Worm (Caenorhabditis elegans): ENCODE data around the gene Y59A8B.26.

Y59A8B.26 gene

ce11 chrV:17981732-17982131 is 28.9 kb downstream of the Y59A8B.26 start (continued):
- TF ChIP-seq nhr-48 (tag; optimal IDR thresholded peaks at IDR 0.05), result no peak
- no peak for TF ChIP-seq daf-8 (GFP tag; IDR thresholded peaks at IDR 0.05)
- TF ChIP-seq dmd-8 (GFP tag; IDR thresholded peaks at IDR 0.05), result no peak
- no peak for TF ChIP-seq T26A8.4 (GFP tag; IDR thresholded peaks at IDR 0.05)
- no peak for TF ChIP-seq dmd-6 (GFP tag; IDR thresholded peaks at IDR 0.05)
- no peak for TF ChIP-seq set-16 (GFP tag; IDR thresholded peaks at IDR 0.05)
- no peak for TF ChIP-seq F37D6.2 (tag; optimal IDR thresholded peaks at IDR 0.05)
- TF ChIP-seq egl-43 (GFP tag; IDR thresholded peaks at IDR 0.05), result no peak
- TF ChIP-seq Y105C5A.15 (GFP tag; IDR thresholded peaks at IDR 0.05), result no peak
- peak; percentile 11 for TF ChIP-seq nhr-28 (tag; optimal IDR thresholded peaks at IDR 0.05)
- TF ChIP-seq lsy-2 (tag; optimal IDR thresholded peaks at IDR 0.05), result peak; percentile 92 to 98
- peak; percentile 61 for TF ChIP-seq mes-2 (tag; optimal IDR thresholded peaks at IDR 0.05; ENCODE audit: poor library complexity, severe bottlenecking)
- TF ChIP-seq zip-2 (tag; optimal IDR thresholded peaks at IDR 0.05), result no peak
- no peak for TF ChIP-seq ceh-20 (GFP tag; IDR thresholded peaks at IDR 0.05)
- 0 out of 2 replicates have a peak, but pooled peaks have one; percentile 45 for TF ChIP-seq hmg-1.1 (GFP tag; IDR thresholded peaks at IDR 0.05)

- TF ChIP-seq F37D6.2 (tag; optimal IDR thresholded peaks at IDR 0.05) (no peak), sdz-12 (GFP tag; optimal IDR thresholded peaks at IDR 0.05) (no peak), aha-1 (tag) (peak; percentile 36), lin-39 (tag; optimal IDR thresholded peaks at IDR 0.05) (no peak)
Observed at ce11 chrV:17979789-17980188, 30.8 kb downstream of the Y59A8B.26 start, which contains the start of gene snx-6. Gene snx-6 (minus strand): TSS chrV:17980082.

- peak; percentile 50 for TF ChIP-seq nhr-28 (tag; optimal IDR thresholded peaks at IDR 0.05)
- TF ChIP-seq nhr-237 (tag; optimal IDR thresholded peaks at IDR 0.05), result no peak
- no peak for TF ChIP-seq rbr-2 (tag; optimal IDR thresholded peaks at IDR 0.05)
- peak; percentile 77 for TF ChIP-seq dmd-6 (GFP tag; IDR thresholded peaks at IDR 0.05)
- peak; percentile 64 for TF ChIP-seq pqm-1 (tag; optimal IDR thresholded peaks at IDR 0.05)
- no peak for TF ChIP-seq saeg-2 (GFP tag; IDR thresholded peaks at IDR 0.05)
- TF ChIP-seq mdl-1 (tag; optimal IDR thresholded peaks at IDR 0.05), result no peak
- no peak for TF ChIP-seq daf-19 (GFP tag; conservative IDR thresholded peaks at IDR 0.05)
- TF ChIP-seq ces-1 (GFP tag; optimal IDR thresholded peaks at IDR 0.05), result no peak
- peak; percentile 41; the same call in 1 of the 2 replicates for TF ChIP-seq php-3 (GFP tag; IDR thresholded peaks at IDR 0.05)
- TF ChIP-seq tra-1 (GFP tag; IDR thresholded peaks at IDR 0.05), result peak; percentile 35; the same call in 1 of the 2 replicates
- TF ChIP-seq ZK546.5 (tag; optimal IDR thresholded peaks at IDR 0.05), result no peak
- TF ChIP-seq T20F7.1 (GFP tag; optimal IDR thresholded peaks at IDR 0.05), result peak; percentile 12
- no peak for TF ChIP-seq jun-1 (tag; optimal IDR thresholded peaks at IDR 0.05)
- TF ChIP-seq hlh-11 (tag; optimal IDR thresholded peaks at IDR 0.05), result peak; percentile 62
- peak; percentile 18 for TF ChIP-seq nhr-77 (tag; optimal IDR thresholded peaks at IDR 0.05)
- no peak for TF ChIP-seq ztf-7 (tag; optimal IDR thresholded peaks at IDR 0.05)
- TF ChIP-seq nhr-11 (tag; optimal IDR thresholded peaks at IDR 0.05), result no peak
- TF ChIP-seq ctbp-1 (GFP tag; IDR thresholded peaks at IDR 0.05), result no peak
- no peak for TF ChIP-seq daf-16 (GFP tag; optimal IDR thresholded peaks at IDR 0.05)
- TF ChIP-seq daf-16 (tag; optimal IDR thresholded peaks at IDR 0.05), result peak; percentile 75
- no peak for TF ChIP-seq daf-12 (tag; optimal IDR thresholded peaks at IDR 0.05)
- TF ChIP-seq hlh-30 (tag; optimal IDR thresholded peaks at IDR 0.05; ENCODE audit: insufficient read depth), result peak; percentile 24
- no peak for TF ChIP-seq lir-3 (tag; optimal IDR thresholded peaks at IDR 0.05)
- peak; percentile 35 for TF ChIP-seq dve-1 (tag; optimal IDR thresholded peaks at IDR 0.05; ENCODE audit: insufficient read depth)
- no peak for TF ChIP-seq mxl-2 (GFP tag; conservative IDR thresholded peaks at IDR 0.05)
Observed at ce11 chrV:17978207-17978606, 32.4 kb downstream of the Y59A8B.26 start.

Data from whole organism, L4 larva.